In the genomic region with DNA sequence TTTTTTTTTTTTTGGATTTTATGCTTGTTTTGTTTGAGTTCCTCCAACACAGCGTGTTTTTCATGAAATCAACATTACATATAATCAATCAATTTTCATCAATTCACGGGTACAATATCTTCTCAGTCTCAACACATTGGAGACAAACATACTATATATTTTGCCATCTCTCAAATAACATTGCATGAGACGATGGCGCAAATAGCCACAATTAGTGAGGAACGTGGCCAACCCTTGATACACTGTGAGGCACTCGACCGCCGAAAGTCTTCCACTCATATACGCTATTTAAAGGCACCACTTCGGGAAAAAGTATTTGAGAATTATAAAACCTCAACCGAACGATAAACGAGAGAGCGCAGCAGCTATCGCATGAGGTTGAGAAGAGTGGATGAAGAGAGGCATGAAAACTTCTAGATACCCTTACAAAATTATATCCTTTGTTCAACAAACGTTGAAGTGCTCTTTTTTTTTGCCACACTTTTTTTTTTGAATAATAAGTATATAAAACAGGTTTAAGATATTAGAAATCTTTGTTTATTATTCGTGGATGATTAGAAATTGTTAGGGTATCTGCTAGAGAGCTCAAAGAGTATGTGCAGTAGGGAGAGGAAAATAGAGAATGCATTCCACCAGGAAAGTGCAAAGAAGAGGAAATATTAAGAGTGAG, we compare ENCODE assay signal across 2 fruit fly cellular contexts.
TF ChIP-seq lines count a peak whose summit lies in the region.

No protein-coding gene starts in this region.

TF ChIP-seq in whole organism, embryonic, 481 proteins besides CTCF, POLR2A, EP300 and RAD21 (continued from another document and continues in another):
- TF ChIP-seq Myb (GFP tag; optimal IDR thresholded peaks at IDR 0.05; lab: Kevin White, UChicago) = no peak
- peak in 1 of 3 experiments; percentile 86 for TF ChIP-seq Stat92E (GFP tag; optimal IDR thresholded peaks at IDR 0.05; lab: Kevin White, UChicago)
- TF ChIP-seq Mrtf (GFP tag; IDR thresholded peaks at IDR 0.05; lab: Robert Waterston, UW) = peak; percentile 65; the same call in 1 of the 3 replicates
- TF ChIP-seq tap (tag; optimal IDR thresholded peaks at IDR 0.05; lab: Kevin White, UChicago) = peak; percentile 82
- no peak for TF ChIP-seq CG4360 (GFP tag; IDR thresholded peaks at IDR 0.05; lab: Robert Waterston, UW)
- TF ChIP-seq phol (tag; optimal IDR thresholded peaks at IDR 0.05; lab: Kevin White, UChicago) = peak; percentile 91
- peak; percentile 64 for TF ChIP-seq fd64A (GFP tag; optimal IDR thresholded peaks at IDR 0.05; lab: Kevin White, UChicago)
- peak; percentile 87 for TF ChIP-seq ttk (GFP tag; IDR thresholded peaks at IDR 0.05; lab: Robert Waterston, UW)
- TF ChIP-seq CG5953 (GFP tag; IDR thresholded peaks at IDR 0.05; lab: Robert Waterston, UW) = peak; percentile 90
- no peak for TF ChIP-seq Poxn (GFP tag; IDR thresholded peaks at IDR 0.05; lab: Robert Waterston, UW)
- no peak for TF ChIP-seq tup (GFP tag; optimal IDR thresholded peaks at IDR 0.05; lab: Kevin White, UChicago)
- TF ChIP-seq Hey (tag; optimal IDR thresholded peaks at IDR 0.05; lab: Kevin White, UChicago) = no peak
- TF ChIP-seq C15 (GFP tag; IDR thresholded peaks at IDR 0.05; lab: Robert Waterston, UW) = no peak
- no peak for TF ChIP-seq unc-4 (GFP tag; IDR thresholded peaks at IDR 0.05; lab: Robert Waterston, UW; ENCODE audit: partially characterized antibody)
- peak; percentile 85 for TF ChIP-seq Hr3 (GFP tag; optimal IDR thresholded peaks at IDR 0.05; lab: Kevin White, UChicago)
- peak; percentile 95 for TF ChIP-seq HLH3B (GFP tag; IDR thresholded peaks at IDR 0.05; lab: Robert Waterston, UW)
- peak; percentile 72 for TF ChIP-seq caup (GFP tag; optimal IDR thresholded peaks at IDR 0.05; lab: Kevin White, UChicago; ENCODE audit: severe bottlenecking)
- TF ChIP-seq CG15269 (tag; optimal IDR thresholded peaks at IDR 0.05; lab: Kevin White, UChicago) = peak; percentile 87
- TF ChIP-seq fd3F (GFP tag; optimal IDR thresholded peaks at IDR 0.05; lab: Kevin White, UChicago) = peak; percentile 65
- TF ChIP-seq CG12236 (GFP tag; optimal IDR thresholded peaks at IDR 0.05; lab: Kevin White, UChicago) = peak; percentile 62
- peak; percentile 24 to 40 for TF ChIP-seq Trl (optimal IDR thresholded peaks at IDR 0.05; lab: Kevin White, UChicago)
- TF ChIP-seq Trl (GFP tag; optimal IDR thresholded peaks at IDR 0.05; lab: Kevin White, UChicago) = no peak
- TF ChIP-seq tna (GFP tag; IDR thresholded peaks at IDR 0.05; lab: Robert Waterston, UW; ENCODE audit: partially characterized antibody) = peak; percentile 51
- TF ChIP-seq lab (GFP tag; optimal IDR thresholded peaks at IDR 0.05; lab: Kevin White, UChicago) = peak; percentile 78
- 0 out of 2 replicates have a peak, but pooled peaks have one; percentile 9 for TF ChIP-seq ro (GFP tag; IDR thresholded peaks at IDR 0.05; lab: Robert Waterston, UW)
- peak; percentile 61 for TF ChIP-seq CG5180 (GFP tag; optimal IDR thresholded peaks at IDR 0.05; lab: Kevin White, UChicago)
- TF ChIP-seq CG12659 (GFP tag; optimal IDR thresholded peaks at IDR 0.05; lab: Kevin White, UChicago) = peak; percentile 80
- TF ChIP-seq CG14860 (GFP tag; IDR thresholded peaks at IDR 0.05; lab: Robert Waterston, UW; ENCODE audit: partially characterized antibody) = peak; percentile 46; the same call in 2 of the 3 replicates
- peak; percentile 58; the same call in 1 of the 2 replicates for TF ChIP-seq Bgb (GFP tag; IDR thresholded peaks at IDR 0.05; lab: Robert Waterston, UW; ENCODE audit: partially characterized antibody)
- peak; percentile 66 for TF ChIP-seq CG32532 (GFP tag; IDR thresholded peaks at IDR 0.05; lab: Robert Waterston, UW)
- peak; percentile 82 for TF ChIP-seq CG9437 (GFP tag; optimal IDR thresholded peaks at IDR 0.05; lab: Kevin White, UChicago)
- TF ChIP-seq Dfd (GFP tag; optimal IDR thresholded peaks at IDR 0.05; lab: Kevin White, UChicago) = no peak
- TF ChIP-seq CG30020 (tag; optimal IDR thresholded peaks at IDR 0.05; lab: Kevin White, UChicago) = no peak
- TF ChIP-seq CG16815 (GFP tag; optimal IDR thresholded peaks at IDR 0.05; lab: Kevin White, UChicago) = peak; percentile 71
- TF ChIP-seq CG13894 (tag; optimal IDR thresholded peaks at IDR 0.05; lab: Kevin White, UChicago) = no peak
- peak; percentile 82 for TF ChIP-seq CG10209 (GFP tag; optimal IDR thresholded peaks at IDR 0.05; lab: Kevin White, UChicago)
- no peak for TF ChIP-seq Kr (GFP tag; optimal IDR thresholded peaks at IDR 0.05; lab: Kevin White, UChicago)
- TF ChIP-seq CG7928 (GFP tag; optimal IDR thresholded peaks at IDR 0.05; lab: Kevin White, UChicago) = no peak
- peak; percentile 33 for TF ChIP-seq Hmr (GFP tag; optimal IDR thresholded peaks at IDR 0.05; lab: Kevin White, UChicago)
- no peak for TF ChIP-seq TFAM (GFP tag; optimal IDR thresholded peaks at IDR 0.05; lab: Kevin White, UChicago)
- TF ChIP-seq D19A (tag; optimal IDR thresholded peaks at IDR 0.05; lab: Kevin White, UChicago) = peak; percentile 100
- TF ChIP-seq gcm (GFP tag; optimal IDR thresholded peaks at IDR 0.05; lab: Kevin White, UChicago) = peak; percentile 93
- no peak for TF ChIP-seq Rfx (GFP tag; IDR thresholded peaks at IDR 0.05; lab: Robert Waterston, UW)
- TF ChIP-seq nerfin-1 (tag; optimal IDR thresholded peaks at IDR 0.05; lab: Kevin White, UChicago) = peak; percentile 84
- no peak for TF ChIP-seq Tbp (GFP tag; optimal IDR thresholded peaks at IDR 0.05; lab: Kevin White, UChicago)
- TF ChIP-seq NfI (GFP tag; optimal IDR thresholded peaks at IDR 0.05; lab: Kevin White, UChicago) = peak; percentile 74
- peak; percentile 86 for TF ChIP-seq CG17385 (GFP tag; optimal IDR thresholded peaks at IDR 0.05; lab: Kevin White, UChicago)
- peak in 1 of 2 experiments; percentile 75 for TF ChIP-seq eve (GFP tag; optimal IDR thresholded peaks at IDR 0.05; lab: Kevin White, UChicago)
- TF ChIP-seq CG1233 (GFP tag; optimal IDR thresholded peaks at IDR 0.05; lab: Kevin White, UChicago) = peak; percentile 60
- peak; percentile 86 for TF ChIP-seq ewg (GFP tag; optimal IDR thresholded peaks at IDR 0.05; lab: Kevin White, UChicago)
- TF ChIP-seq sens (GFP tag; lab: Kevin White, UChicago) = peak; percentile 94
- peak; percentile 60 for TF ChIP-seq CG31388 (GFP tag; optimal IDR thresholded peaks at IDR 0.05; lab: Kevin White, UChicago)
- no peak for TF ChIP-seq Dip2 (GFP tag; IDR thresholded peaks at IDR 0.05; lab: Robert Waterston, UW)
- TF ChIP-seq ci (GFP tag; IDR thresholded peaks at IDR 0.05; lab: Robert Waterston, UW) = peak; percentile 98
- TF ChIP-seq Ptx1 (GFP tag; IDR thresholded peaks at IDR 0.05; lab: Robert Waterston, UW) = peak; percentile 76
- no peak for TF ChIP-seq pan (optimal IDR thresholded peaks at IDR 0.05; lab: Kevin White, UChicago)
- TF ChIP-seq pan (GFP tag; optimal IDR thresholded peaks at IDR 0.05 in 1 of 2, IDR thresholded peaks at IDR 0.05 in 1 of 2) = peak in 1 of 2 experiments; percentile 75
- peak; percentile 64 for TF ChIP-seq CG6854 (GFP tag; optimal IDR thresholded peaks at IDR 0.05; lab: Kevin White, UChicago)
- TF ChIP-seq CG17359 (tag; optimal IDR thresholded peaks at IDR 0.05; lab: Kevin White, UChicago) = peak; percentile 94
- TF ChIP-seq Awh (GFP tag; IDR thresholded peaks at IDR 0.05; lab: Robert Waterston, UW) = peak; percentile 94
- TF ChIP-seq CG13424 (tag; optimal IDR thresholded peaks at IDR 0.05; lab: Kevin White, UChicago) = peak; percentile 91

TF ChIP-seq in whole organism, prepupa, 60 proteins besides CTCF, POLR2A, EP300 and RAD21 (continued from another document):
- peak; percentile 90 for TF ChIP-seq Sox102F (GFP tag; optimal IDR thresholded peaks at IDR 0.05; lab: Kevin White, UChicago)
- TF ChIP-seq Lpt (GFP tag; optimal IDR thresholded peaks at IDR 0.05; lab: Kevin White, UChicago) = peak; percentile 95
- peak; percentile 90 for TF ChIP-seq Smox (GFP tag; optimal IDR thresholded peaks at IDR 0.05; lab: Kevin White, UChicago)
- peak; percentile 67 for TF ChIP-seq CG8319 (GFP tag; optimal IDR thresholded peaks at IDR 0.05; lab: Kevin White, UChicago)
- peak; percentile 90 for TF ChIP-seq CG8632 (GFP tag; optimal IDR thresholded peaks at IDR 0.05; lab: Kevin White, UChicago)
- TF ChIP-seq Sox14 (GFP tag; optimal IDR thresholded peaks at IDR 0.05; lab: Kevin White, UChicago) = peak; percentile 94
- TF ChIP-seq CG4318 (GFP tag; optimal IDR thresholded peaks at IDR 0.05; lab: Kevin White, UChicago) = peak; percentile 90
- peak; percentile 72 for TF ChIP-seq Ets21C (GFP tag; optimal IDR thresholded peaks at IDR 0.05; lab: Kevin White, UChicago)
- TF ChIP-seq CG15336 (GFP tag; IDR thresholded peaks at IDR 0.05; lab: Robert Waterston, UW) = peak; percentile 98
- peak; percentile 80 for TF ChIP-seq CG7368 (GFP tag; optimal IDR thresholded peaks at IDR 0.05; lab: Kevin White, UChicago)
- peak; percentile 85 to 88 for TF ChIP-seq ss (GFP tag; optimal IDR thresholded peaks at IDR 0.05; lab: Kevin White, UChicago)
TF ChIP-seq in whole organism, prepupa: peak in this region for 58.
